Worm (Caenorhabditis elegans): Measurements from ENCODE around the gene Y32B12B.4.

DNA sequence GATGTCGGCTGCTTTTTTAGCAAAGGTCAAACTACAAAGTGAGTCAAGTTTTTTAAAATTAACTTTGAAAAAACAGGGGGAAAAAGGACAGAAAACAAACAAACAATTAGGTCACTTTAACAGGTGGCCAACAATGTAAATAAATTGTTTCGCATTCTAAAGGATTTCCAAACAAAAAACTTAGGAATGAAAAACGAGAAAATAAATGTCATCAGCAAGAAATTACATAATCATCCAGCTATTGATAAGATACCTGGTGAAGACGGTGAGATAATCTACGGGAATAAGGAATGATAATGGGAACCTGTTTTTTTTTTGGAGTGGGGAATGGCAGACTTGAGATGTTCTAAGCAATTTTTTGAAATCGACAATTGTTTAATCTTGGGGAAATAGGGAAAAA lies 43.0 kb downstream of the Y32B12B.4 start:
- no peak for TF ChIP-seq lin-13 (GFP tag; optimal IDR thresholded peaks at IDR 0.05)
- TF ChIP-seq ztf-11 (tag; optimal IDR thresholded peaks at IDR 0.05) = no peak
- no peak for TF ChIP-seq ama-1 (optimal IDR thresholded peaks at IDR 0.05)
- TF ChIP-seq ztf-4 (tag; optimal IDR thresholded peaks at IDR 0.05) = no peak
- TF ChIP-seq lsy-2 (tag; optimal IDR thresholded peaks at IDR 0.05) = no peak
- no peak for TF ChIP-seq ceh-82 (tag; optimal IDR thresholded peaks at IDR 0.05)
- TF ChIP-seq mdl-1 (tag; optimal IDR thresholded peaks at IDR 0.05) = no peak
- no peak for TF ChIP-seq lin-39 (tag; optimal IDR thresholded peaks at IDR 0.05)
- no peak for TF ChIP-seq elt-3 (tag; optimal IDR thresholded peaks at IDR 0.05)
